Worm (Caenorhabditis elegans): ENCODE data around the gene ZC416.2.
A peak's percentile ranks its signal among the peaks of the same experiment; 100 is the strongest.

Gene ZC416.2

ce11 chrIV:3606285-3606834 lies 27.1 kb upstream of the ZC416.2 start, which contains the start of the genes Y37E11B.10 and kgb-2:
Y37E11B.10 (minus strand) TSS chrIV:3606466.
kgb-2 (plus strand) TSS chrIV:3606784.
- TF ChIP-seq nhr-76 (tag; optimal IDR thresholded peaks at IDR 0.05) (no peak), elt-2 (tag; optimal IDR thresholded peaks at IDR 0.05) (peak; percentile 59)

- TF ChIP-seq elt-2 (tag; optimal IDR thresholded peaks at IDR 0.05) (peak; percentile 18), elt-3 (tag; optimal IDR thresholded peaks at IDR 0.05) (no peak)
Observed at ce11 chrIV:3608547-3609222, 24.7 kb upstream of the ZC416.2 start.

- no peak for TF ChIP-seq eor-1 (tag; optimal IDR thresholded peaks at IDR 0.05)
- TF ChIP-seq ceh-16 (tag; optimal IDR thresholded peaks at IDR 0.05), result no peak
- TF ChIP-seq lin-39 (tag; optimal IDR thresholded peaks at IDR 0.05), result no peak
- TF ChIP-seq ztf-11 (tag; optimal IDR thresholded peaks at IDR 0.05), result no peak
- no peak for TF ChIP-seq sea-2 (GFP tag; optimal IDR thresholded peaks at IDR 0.05)
- TF ChIP-seq daf-12 (tag; optimal IDR thresholded peaks at IDR 0.05), result no peak
- no peak for TF ChIP-seq ceh-82 (tag; optimal IDR thresholded peaks at IDR 0.05)
- TF ChIP-seq fkh-10 (GFP tag; optimal IDR thresholded peaks at IDR 0.05), result no peak
- no peak for TF ChIP-seq snpc-4 (tag; optimal IDR thresholded peaks at IDR 0.05)
- no peak for TF ChIP-seq R02D3.7 (tag; optimal IDR thresholded peaks at IDR 0.05)
- no peak for TF ChIP-seq ceh-28 (tag; optimal IDR thresholded peaks at IDR 0.05)
- TF ChIP-seq zag-1 (tag; optimal IDR thresholded peaks at IDR 0.05), result no peak
- no peak for TF ChIP-seq pqm-1 (tag; optimal IDR thresholded peaks at IDR 0.05)
- TF ChIP-seq nhr-237 (tag; optimal IDR thresholded peaks at IDR 0.05), result no peak
- TF ChIP-seq ZK546.5 (tag; optimal IDR thresholded peaks at IDR 0.05), result no peak
- TF ChIP-seq tbx-2 (tag; optimal IDR thresholded peaks at IDR 0.05), result no peak
Observed at ce11 chrIV:3610987-3611386, 22.4 kb upstream of the ZC416.2 start.

ce11 chrIV:3611845-3612244 lies 21.6 kb upstream of the ZC416.2 start:
- TF ChIP-seq nhr-11 (tag; optimal IDR thresholded peaks at IDR 0.05) (no peak), pha-4 (tag; optimal IDR thresholded peaks at IDR 0.05) (peak; percentile 13), pqm-1 (tag; optimal IDR thresholded peaks at IDR 0.05) (peak; percentile 99), jun-1 (tag; optimal IDR thresholded peaks at IDR 0.05) (peak; percentile 90), skn-1 (tag; optimal IDR thresholded peaks at IDR 0.05) (peak; percentile 66), mdl-1 (tag; optimal IDR thresholded peaks at IDR 0.05) (peak; percentile 43), egl-27 (tag; optimal IDR thresholded peaks at IDR 0.05) (peak; percentile 22), elt-2 (tag; optimal IDR thresholded peaks at IDR 0.05) (peak; percentile 100), nhr-77 (tag; optimal IDR thresholded peaks at IDR 0.05) (no peak)

ce11 chrIV:3613022-3613605 lies 20.3 kb upstream of the ZC416.2 start, which contains the start of gene ltah-1.2:
ltah-1.2 (minus strand) TSS chrIV:3613072.
- peak; percentile 90 for TF ChIP-seq elt-2 (tag; optimal IDR thresholded peaks at IDR 0.05)
- peak; percentile 43 for TF ChIP-seq pqm-1 (tag; optimal IDR thresholded peaks at IDR 0.05)
- peak; percentile 38 for TF ChIP-seq nfya-1 (tag; optimal IDR thresholded peaks at IDR 0.05; ENCODE audit: insufficient read depth)
- TF ChIP-seq ceh-9 (tag; optimal IDR thresholded peaks at IDR 0.05), result no peak
- no peak for TF ChIP-seq R02D3.7 (tag; optimal IDR thresholded peaks at IDR 0.05)

- TF ChIP-seq nhr-237 (tag; optimal IDR thresholded peaks at IDR 0.05) (no peak), ztf-4 (tag; optimal IDR thresholded peaks at IDR 0.05) (no peak), fkh-2 (tag; optimal IDR thresholded peaks at IDR 0.05) (no peak), unc-62 (GFP tag; optimal IDR thresholded peaks at IDR 0.05) (no peak), daf-12 (tag; optimal IDR thresholded peaks at IDR 0.05) (no peak), lin-39 (tag; optimal IDR thresholded peaks at IDR 0.05) (no peak), zag-1 (tag; optimal IDR thresholded peaks at IDR 0.05) (no peak), snpc-4 (tag; optimal IDR thresholded peaks at IDR 0.05) (no peak), nhr-28 (tag; optimal IDR thresholded peaks at IDR 0.05) (no peak)
Observed at ce11 chrIV:3618719-3619118, 14.7 kb upstream of the ZC416.2 start.

All from whole organism, L3 larva.